Fruit fly (Drosophila melanogaster): ENCODE measurements around the gene Nlg3.

dm6 chr3R:7639381-7639780, at the start of gene Nlg3:
- TF ChIP-seq h (GFP tag; optimal IDR thresholded peaks at IDR 0.05) (no peak), foxo (GFP tag; optimal IDR thresholded peaks at IDR 0.05) (no peak)

All from whole organism, wandering third instar larva.